Worm (Caenorhabditis elegans) whole organism, late embryonic: Measurements from ENCODE around the gene rpn-6.1.

ENCODE experiments used
- C38D4.7 ChIP-seq: fragments of 200-800 bp; sonication (Bioruptor generic); optimal IDR thresholded peaks from 2 replicates; lab custom pipeline; 2018; ENCODE audit warnings: mild to moderate bottlenecking, missing genetic modification characterization, moderate library complexity, missing compliant biosample characterization
- F13H6.1 ChIP-seq: sonication (generic microtip); optimal IDR thresholded peaks from 2 replicates; lab custom pipeline; 2016; ENCODE audit warnings: missing genetic modification characterization, missing compliant biosample characterization
- K02D7.2 ChIP-seq: sonication (generic microtip); optimal IDR thresholded peaks from 2 replicates; lab custom pipeline; 2017; ENCODE audit warnings: mild to moderate bottlenecking, missing genetic modification characterization, missing compliant biosample characterization
- K09A11.1 ChIP-seq: sonication (generic microtip); optimal IDR thresholded peaks from 2 replicates; lab custom pipeline; 2017; ENCODE audit warnings: antibody characterized with exemption, mild to moderate bottlenecking, missing genetic modification characterization, missing compliant biosample characterization; ENCODE audit not compliant: insufficient read depth
- Y22D7AL.16 ChIP-seq: sonication (generic microtip); optimal IDR thresholded peaks from 2 replicates; lab custom pipeline; 2016; ENCODE audit warnings: missing genetic modification characterization, missing compliant biosample characterization
- ets-4 ChIP-seq: sonication (generic microtip); optimal IDR thresholded peaks from 2 replicates; lab custom pipeline; 2016; ENCODE audit warnings: missing genetic modification characterization, missing compliant biosample characterization
- nfya-1 ChIP-seq: sonication (generic microtip); optimal IDR thresholded peaks from 2 replicates; lab custom pipeline; 2017; ENCODE audit warnings: missing genetic modification characterization, mild to moderate bottlenecking, missing compliant biosample characterization, antibody characterized with exemption, moderate library complexity
- pqm-1 ChIP-seq: sonication (generic microtip); optimal IDR thresholded peaks from 2 replicates; lab custom pipeline; 2016; ENCODE audit warnings: missing genetic modification characterization, missing compliant biosample characterization
- sdc-2 ChIP-seq: sonication (generic microtip); optimal IDR thresholded peaks from 2 replicates; lab custom pipeline; 2016; ENCODE audit warnings: missing genotype, missing genetic modification characterization, missing compliant biosample characterization

DNA sequence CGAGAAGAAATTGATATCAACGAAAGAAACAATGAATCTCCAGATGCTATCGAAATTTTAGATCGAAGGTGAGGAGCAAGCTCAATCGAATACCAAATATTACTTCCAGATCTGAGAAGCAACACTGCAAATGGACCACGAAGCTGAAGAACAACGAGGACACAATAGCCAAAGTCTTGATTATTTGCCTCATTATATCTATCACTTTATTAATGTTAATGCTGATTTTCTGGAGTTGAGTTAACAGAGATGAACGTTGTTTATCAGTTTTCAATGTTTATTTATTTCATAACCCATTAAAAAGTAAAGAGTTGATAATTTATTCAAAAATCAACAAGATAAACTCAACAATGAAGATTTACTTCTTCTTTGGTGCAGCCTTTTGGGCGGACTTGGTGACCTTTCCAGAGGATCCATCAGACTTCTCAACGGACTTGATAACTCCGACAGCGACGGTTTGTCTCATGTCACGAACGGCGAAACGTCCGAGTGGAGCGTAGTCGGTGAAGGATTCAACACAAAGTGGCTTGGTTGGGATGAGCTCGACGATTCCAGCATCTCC lies 8.1 kb upstream of the rpn-6.1 start:
- TF ChIP-seq sdc-2 (tag; lab: Kevin White, UChicago) (no peak), ets-4 (no peak), K02D7.2 (no peak), K09A11.1 (no peak), pqm-1 (tag; lab: Kevin White, UChicago) (no peak), nfya-1 (no peak), F13H6.1 (tag; lab: Kevin White, UChicago) (no peak), C38D4.7 (GFP tag; lab: Kevin White, UChicago) (no peak), Y22D7AL.16 (tag; lab: Kevin White, UChicago) (no peak)
